Worm (Caenorhabditis elegans) whole organism, L4/young adult: ENCODE data around the gene inx-7.

Experiments used
- W03F9.2 ChIP-seq: fragments of 150-350 bp; optimal IDR thresholded peaks from 2 replicates; lab custom pipeline; 2014; ENCODE audit warnings: missing biosample characterization, missing genetic modification characterization
- dao-5 ChIP-seq: sonication (generic microtip); optimal IDR thresholded peaks from 2 replicates; lab custom pipeline; 2016; ENCODE audit warnings: missing genotype, missing genetic modification characterization, moderate library complexity, missing compliant biosample characterization
- him-1 ChIP-seq: sonication (generic microtip); optimal IDR thresholded peaks from 2 replicates; lab custom pipeline; 2016; ENCODE audit warnings: missing genotype, missing genetic modification reagents, missing genetic modification characterization, missing compliant biosample characterization

DNA sequence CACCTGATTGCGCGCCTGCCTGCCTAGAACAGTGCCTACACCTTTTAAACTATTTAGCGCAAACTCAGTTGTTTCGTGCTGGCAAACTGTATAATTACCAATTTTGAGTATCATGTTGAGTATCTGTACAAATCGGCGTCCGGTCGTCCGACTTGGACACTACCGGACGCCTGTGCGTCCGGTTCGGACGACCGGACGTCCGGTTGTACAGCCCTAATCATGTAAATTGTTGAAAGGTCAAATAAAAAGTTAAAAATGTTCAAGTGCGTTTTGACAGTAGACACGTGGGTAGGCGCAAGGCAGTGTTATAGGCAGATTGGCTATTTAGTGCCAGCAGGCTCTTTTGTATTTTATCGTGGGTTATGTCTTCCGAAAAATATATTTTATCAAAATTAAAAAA is 3.5 kb upstream of the inx-7 start:
- TF ChIP-seq him-1 (tag; lab: Kevin White, UChicago), result no peak
- TF ChIP-seq dao-5, result no peak
- no peak for TF ChIP-seq W03F9.2 (tag; lab: Kevin White, UChicago)
